Worm (Caenorhabditis elegans): ENCODE data around the gene mrpl-10.
A peak's percentile ranks its signal among the peaks of the same experiment; 100 is the strongest.

Gene mrpl-10

ce11 chrII:8321244-8321643 lies 42.9 kb upstream of the mrpl-10 start, which contains the start of gene shw-1:
TSS of gene shw-1 (minus strand) at chrII:8321471.
- TF ChIP-seq hlh-1 (tag; optimal IDR thresholded peaks at IDR 0.05) (no peak), unc-62 (GFP tag; optimal IDR thresholded peaks at IDR 0.05) (no peak), lin-32 (GFP tag; optimal IDR thresholded peaks at IDR 0.05) (no peak), sptf-1 (tag; optimal IDR thresholded peaks at IDR 0.05) (no peak), nhr-2 (tag; optimal IDR thresholded peaks at IDR 0.05) (no peak), nhr-237 (tag; optimal IDR thresholded peaks at IDR 0.05) (no peak), nhr-28 (tag; optimal IDR thresholded peaks at IDR 0.05) (no peak), ces-1 (GFP tag; optimal IDR thresholded peaks at IDR 0.05) (no peak), mab-5 (tag; optimal IDR thresholded peaks at IDR 0.05) (no peak), nhr-76 (tag; optimal IDR thresholded peaks at IDR 0.05) (no peak), elt-1 (tag; optimal IDR thresholded peaks at IDR 0.05; ENCODE audit: borderline replicate concordance, insufficient read depth) (no peak), zip-8 (tag; optimal IDR thresholded peaks at IDR 0.05) (no peak), lsy-2 (tag; optimal IDR thresholded peaks at IDR 0.05) (no peak), ceh-83 (GFP tag; optimal IDR thresholded peaks at IDR 0.05) (no peak), M03D4.4 (tag; optimal IDR thresholded peaks at IDR 0.05) (no peak), pha-4 (tag; optimal IDR thresholded peaks at IDR 0.05) (no peak)

- TF ChIP-seq unc-62 (GFP tag; optimal IDR thresholded peaks at IDR 0.05) (no peak), nhr-12 (tag; optimal IDR thresholded peaks at IDR 0.05) (no peak), bed-3 (GFP tag; optimal IDR thresholded peaks at IDR 0.05) (no peak), ceh-83 (GFP tag; optimal IDR thresholded peaks at IDR 0.05) (no peak), unc-120 (tag; optimal IDR thresholded peaks at IDR 0.05; ENCODE audit: poor library complexity, severe bottlenecking) (no peak), blmp-1 (tag; optimal IDR thresholded peaks at IDR 0.05) (no peak), cnd-1 (tag; optimal IDR thresholded peaks at IDR 0.05) (no peak), mls-2 (tag; optimal IDR thresholded peaks at IDR 0.05) (no peak), sptf-1 (tag; optimal IDR thresholded peaks at IDR 0.05) (no peak), hlh-1 (tag; optimal IDR thresholded peaks at IDR 0.05) (no peak), elt-3 (tag; optimal IDR thresholded peaks at IDR 0.05) (no peak), nhr-76 (tag; optimal IDR thresholded peaks at IDR 0.05) (no peak)
Measured at ce11 chrII:8316701-8317100, 38.4 kb upstream of the mrpl-10 start.

- TF ChIP-seq elt-3 (tag; optimal IDR thresholded peaks at IDR 0.05) (no peak), bed-3 (GFP tag; optimal IDR thresholded peaks at IDR 0.05) (no peak), pha-4 (tag; optimal IDR thresholded peaks at IDR 0.05) (no peak), cnd-1 (tag; optimal IDR thresholded peaks at IDR 0.05) (no peak), lin-13 (tag; optimal IDR thresholded peaks at IDR 0.05) (no peak), sem-2 (GFP tag; optimal IDR thresholded peaks at IDR 0.05) (no peak), flh-1 (GFP tag; optimal IDR thresholded peaks at IDR 0.05) (no peak), lsy-2 (tag; optimal IDR thresholded peaks at IDR 0.05) (no peak), mep-1 (tag; optimal IDR thresholded peaks at IDR 0.05) (no peak), nhr-76 (tag; optimal IDR thresholded peaks at IDR 0.05) (no peak), ceh-43 (GFP tag; optimal IDR thresholded peaks at IDR 0.05) (no peak), snpc-4 (tag; optimal IDR thresholded peaks at IDR 0.05) (no peak)
Measured at ce11 chrII:8314768-8315167, 36.5 kb upstream of the mrpl-10 start.

- TF ChIP-seq elt-3 (tag; optimal IDR thresholded peaks at IDR 0.05), result no peak
- no peak for TF ChIP-seq sptf-1 (tag; optimal IDR thresholded peaks at IDR 0.05)
- peak; percentile 64 for TF ChIP-seq ces-1 (GFP tag; optimal IDR thresholded peaks at IDR 0.05)
- no peak for TF ChIP-seq M03D4.4 (tag; optimal IDR thresholded peaks at IDR 0.05)
- TF ChIP-seq nhr-28 (tag; optimal IDR thresholded peaks at IDR 0.05), result no peak
- no peak for TF ChIP-seq ceh-39 (tag; optimal IDR thresholded peaks at IDR 0.05)
Measured at ce11 chrII:8312012-8312411, 33.7 kb upstream of the mrpl-10 start.

ce11 chrII:8311484-8311883 lies 33.2 kb upstream of the mrpl-10 start:
- TF ChIP-seq mab-5 (tag; optimal IDR thresholded peaks at IDR 0.05), result no peak
- no peak for TF ChIP-seq sptf-1 (tag; optimal IDR thresholded peaks at IDR 0.05)
- no peak for TF ChIP-seq lsy-2 (tag; optimal IDR thresholded peaks at IDR 0.05)
- no peak for TF ChIP-seq blmp-1 (tag; optimal IDR thresholded peaks at IDR 0.05)
- TF ChIP-seq M03D4.4 (tag; optimal IDR thresholded peaks at IDR 0.05), result no peak
- TF ChIP-seq pha-4 (tag; optimal IDR thresholded peaks at IDR 0.05), result no peak
- no peak for TF ChIP-seq lin-32 (GFP tag; optimal IDR thresholded peaks at IDR 0.05)
- no peak for TF ChIP-seq unc-120 (tag; optimal IDR thresholded peaks at IDR 0.05; ENCODE audit: poor library complexity, severe bottlenecking)
- no peak for TF ChIP-seq ztf-11 (tag; optimal IDR thresholded peaks at IDR 0.05)
- no peak for TF ChIP-seq hlh-1 (tag; optimal IDR thresholded peaks at IDR 0.05)
- TF ChIP-seq ces-1 (GFP tag; optimal IDR thresholded peaks at IDR 0.05), result no peak
- TF ChIP-seq ceh-83 (GFP tag; optimal IDR thresholded peaks at IDR 0.05), result no peak
- TF ChIP-seq unc-39 (tag; optimal IDR thresholded peaks at IDR 0.05), result no peak
- no peak for TF ChIP-seq sem-2 (GFP tag; optimal IDR thresholded peaks at IDR 0.05)
- TF ChIP-seq unc-62 (GFP tag; optimal IDR thresholded peaks at IDR 0.05), result no peak
- no peak for TF ChIP-seq elt-3 (tag; optimal IDR thresholded peaks at IDR 0.05)
- TF ChIP-seq nhr-28 (tag; optimal IDR thresholded peaks at IDR 0.05), result no peak
- TF ChIP-seq mls-2 (tag; optimal IDR thresholded peaks at IDR 0.05), result no peak
- TF ChIP-seq lin-13 (tag; optimal IDR thresholded peaks at IDR 0.05), result no peak
- no peak for TF ChIP-seq bed-3 (GFP tag; optimal IDR thresholded peaks at IDR 0.05)

Data from whole organism, mixed stage, embryonic.